Fruit fly (Drosophila melanogaster): ENCODE results near the gene CG5938.
A peak's percentile ranks its signal among the peaks of the same experiment; 100 is the strongest.

The CG5938 gene

dm6 chr3R:27245401-27245757 lies 29.2 kb upstream of the CG5938 start:
- TF ChIP-seq Blimp-1 (GFP tag; optimal IDR thresholded peaks at IDR 0.05): no peak
- TF ChIP-seq dsx (GFP tag; optimal IDR thresholded peaks at IDR 0.05; ENCODE audit: poor library complexity, severe bottlenecking): peak; percentile 68
- no peak for TF ChIP-seq net (GFP tag; optimal IDR thresholded peaks at IDR 0.05)

DNA sequence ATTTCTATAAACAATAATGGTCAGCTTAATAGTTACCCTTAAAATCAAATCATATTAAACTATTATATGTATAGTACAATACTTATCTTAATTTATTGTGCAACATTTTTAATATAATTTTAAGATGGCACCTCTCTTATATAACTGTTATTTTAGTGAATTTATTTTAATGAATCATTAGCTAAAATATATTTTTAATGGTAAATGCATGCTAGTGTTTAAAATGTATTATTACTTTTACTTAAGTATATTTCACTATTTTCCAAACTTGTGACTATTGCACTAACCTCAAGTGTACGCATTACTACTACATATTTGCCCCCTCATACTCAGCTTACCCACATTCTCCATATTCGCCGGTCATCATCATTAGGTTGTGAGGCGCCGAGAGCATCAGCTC lies 28.3 kb upstream of the CG5938 start:
- TF ChIP-seq achi (GFP tag; optimal IDR thresholded peaks at IDR 0.05) (peak; percentile 68), svp (GFP tag) (peak; percentile 63), pdm3 (GFP tag; optimal IDR thresholded peaks at IDR 0.05) (peak; percentile 40), fd85E (GFP tag; optimal IDR thresholded peaks at IDR 0.05) (no peak), CG11762 (GFP tag; optimal IDR thresholded peaks at IDR 0.05; ENCODE audit: insufficient read depth) (peak; percentile 39), CG6808 (GFP tag; optimal IDR thresholded peaks at IDR 0.05) (peak; percentile 70), CG4318 (GFP tag; optimal IDR thresholded peaks at IDR 0.05) (no peak), Sox14 (GFP tag; optimal IDR thresholded peaks at IDR 0.05) (no peak), fkh (GFP tag; optimal IDR thresholded peaks at IDR 0.05) (no peak), CG16779 (tag; optimal IDR thresholded peaks at IDR 0.05) (peak; percentile 15), Met (GFP tag; optimal IDR thresholded peaks at IDR 0.05) (no peak), dac (GFP tag; optimal IDR thresholded peaks at IDR 0.05) (no peak), Sox15 (GFP tag; optimal IDR thresholded peaks at IDR 0.05) (no peak), CG6854 (GFP tag; optimal IDR thresholded peaks at IDR 0.05) (no peak), net (GFP tag; optimal IDR thresholded peaks at IDR 0.05) (peak; percentile 65), CG10631 (GFP tag; optimal IDR thresholded peaks at IDR 0.05) (peak; percentile 62), Ets96B (tag; optimal IDR thresholded peaks at IDR 0.05) (peak; percentile 82), Eip93F (GFP tag; optimal IDR thresholded peaks at IDR 0.05) (no peak), CG1621 (tag; optimal IDR thresholded peaks at IDR 0.05) (no peak), CG6163 (GFP tag; IDR thresholded peaks at IDR 0.05) (peak; percentile 48; the same call in 1 of the 3 replicates), CG8632 (GFP tag; optimal IDR thresholded peaks at IDR 0.05) (peak; percentile 51), CG7368 (GFP tag; optimal IDR thresholded peaks at IDR 0.05) (peak; percentile 15), CG32006 (GFP tag; optimal IDR thresholded peaks at IDR 0.05) (peak; percentile 75), vri (GFP tag; optimal IDR thresholded peaks at IDR 0.05) (no peak), lz (GFP tag; optimal IDR thresholded peaks at IDR 0.05) (no peak), Eip75B (GFP tag; optimal IDR thresholded peaks at IDR 0.05) (no peak), CG34406 (GFP tag; optimal IDR thresholded peaks at IDR 0.05) (peak; percentile 52), eg (GFP tag; IDR thresholded peaks at IDR 0.05) (peak; percentile 73), CG8119 (GFP tag; IDR thresholded peaks at IDR 0.05) (peak; percentile 87), Smox (GFP tag; optimal IDR thresholded peaks at IDR 0.05) (no peak), CG15336 (GFP tag; IDR thresholded peaks at IDR 0.05) (peak; percentile 87), Hr39 (GFP tag; optimal IDR thresholded peaks at IDR 0.05) (no peak), CG6792 (GFP tag; optimal IDR thresholded peaks at IDR 0.05) (peak; percentile 25), Sox102F (GFP tag; optimal IDR thresholded peaks at IDR 0.05) (no peak), dsx (GFP tag; optimal IDR thresholded peaks at IDR 0.05; ENCODE audit: poor library complexity, severe bottlenecking) (peak; percentile 87), Ets21C (GFP tag; optimal IDR thresholded peaks at IDR 0.05) (no peak), CG10669 (GFP tag; optimal IDR thresholded peaks at IDR 0.05) (peak; percentile 48), Lpt (GFP tag; optimal IDR thresholded peaks at IDR 0.05) (peak; percentile 31), salr (GFP tag; optimal IDR thresholded peaks at IDR 0.05) (peak in 1 of 2 experiments; percentile 75), CG11902 (GFP tag; optimal IDR thresholded peaks at IDR 0.05) (no peak), esn (GFP tag; optimal IDR thresholded peaks at IDR 0.05) (peak; percentile 42), Gug (GFP tag; IDR thresholded peaks at IDR 0.05) (peak; percentile 49), Blimp-1 (GFP tag; optimal IDR thresholded peaks at IDR 0.05) (no peak), acj6 (GFP tag; optimal IDR thresholded peaks at IDR 0.05) (peak; percentile 54), Hr38 (GFP tag; optimal IDR thresholded peaks at IDR 0.05) (no peak), CG6276 (GFP tag; optimal IDR thresholded peaks at IDR 0.05) (peak; percentile 31), cyc (GFP tag; optimal IDR thresholded peaks at IDR 0.05) (no peak), CG9139 (GFP tag; optimal IDR thresholded peaks at IDR 0.05) (peak; percentile 49), OdsH (GFP tag; optimal IDR thresholded peaks at IDR 0.05) (peak; percentile 54), fd59A (GFP tag; optimal IDR thresholded peaks at IDR 0.05) (peak; percentile 45)

Data from whole organism, prepupa.